Worm (Caenorhabditis elegans): ENCODE measurements around the gene srsx-15.

Gene srsx-15

ce11 chrIV:5623718-5624117 is at the start of gene srsx-15:
Gene srsx-15, minus strand, starts transcription at chrIV:5623818.
- no peak for TF ChIP-seq bed-3 (GFP tag; optimal IDR thresholded peaks at IDR 0.05)
- TF ChIP-seq lin-32 (GFP tag; optimal IDR thresholded peaks at IDR 0.05): no peak
- TF ChIP-seq zip-8 (tag; optimal IDR thresholded peaks at IDR 0.05): no peak
- TF ChIP-seq M03D4.4 (tag; optimal IDR thresholded peaks at IDR 0.05): no peak
- TF ChIP-seq elt-3 (tag; optimal IDR thresholded peaks at IDR 0.05): no peak
- no peak for TF ChIP-seq nhr-12 (tag; optimal IDR thresholded peaks at IDR 0.05)
- no peak for TF ChIP-seq ceh-39 (tag; optimal IDR thresholded peaks at IDR 0.05)
- TF ChIP-seq ham-2 (GFP tag; optimal IDR thresholded peaks at IDR 0.05): no peak
- TF ChIP-seq ceh-43 (GFP tag; optimal IDR thresholded peaks at IDR 0.05): no peak
- TF ChIP-seq nhr-2 (tag; optimal IDR thresholded peaks at IDR 0.05): no peak
- no peak for TF ChIP-seq nhr-28 (tag; optimal IDR thresholded peaks at IDR 0.05)
- no peak for TF ChIP-seq nhr-237 (tag; optimal IDR thresholded peaks at IDR 0.05)
- TF ChIP-seq ces-1 (GFP tag; optimal IDR thresholded peaks at IDR 0.05): no peak
- no peak for TF ChIP-seq sptf-1 (tag; optimal IDR thresholded peaks at IDR 0.05)
- no peak for TF ChIP-seq nhr-76 (tag; optimal IDR thresholded peaks at IDR 0.05)
- no peak for TF ChIP-seq mls-2 (tag; optimal IDR thresholded peaks at IDR 0.05)

ce11 chrIV:5671325-5671724 is 47.7 kb upstream of the srsx-15 start:
- TF ChIP-seq sptf-1 (tag; optimal IDR thresholded peaks at IDR 0.05) (no peak), pha-4 (tag; optimal IDR thresholded peaks at IDR 0.05) (no peak), ztf-11 (tag; optimal IDR thresholded peaks at IDR 0.05) (no peak), lin-13 (tag; optimal IDR thresholded peaks at IDR 0.05) (no peak), lsy-2 (tag; optimal IDR thresholded peaks at IDR 0.05) (no peak), nhr-12 (tag; optimal IDR thresholded peaks at IDR 0.05) (no peak), hlh-1 (tag; optimal IDR thresholded peaks at IDR 0.05) (no peak), ceh-39 (tag; optimal IDR thresholded peaks at IDR 0.05) (no peak), unc-39 (tag; optimal IDR thresholded peaks at IDR 0.05) (no peak), mab-5 (tag; optimal IDR thresholded peaks at IDR 0.05) (no peak), elt-1 (tag; optimal IDR thresholded peaks at IDR 0.05; ENCODE audit: borderline replicate concordance, insufficient read depth) (no peak)

- TF ChIP-seq elt-1 (tag; optimal IDR thresholded peaks at IDR 0.05; ENCODE audit: borderline replicate concordance, insufficient read depth): no peak
- TF ChIP-seq ham-2 (GFP tag; optimal IDR thresholded peaks at IDR 0.05): no peak
- TF ChIP-seq flh-1 (GFP tag; optimal IDR thresholded peaks at IDR 0.05): no peak
- no peak for TF ChIP-seq mep-1 (tag; optimal IDR thresholded peaks at IDR 0.05)
- no peak for TF ChIP-seq unc-120 (tag; optimal IDR thresholded peaks at IDR 0.05; ENCODE audit: poor library complexity, severe bottlenecking)
- TF ChIP-seq nhr-12 (tag; optimal IDR thresholded peaks at IDR 0.05): no peak
- TF ChIP-seq M03D4.4 (tag; optimal IDR thresholded peaks at IDR 0.05): no peak
- no peak for TF ChIP-seq cnd-1 (tag; optimal IDR thresholded peaks at IDR 0.05)
- TF ChIP-seq ceh-43 (GFP tag; optimal IDR thresholded peaks at IDR 0.05): no peak
- no peak for TF ChIP-seq tbx-8 (GFP tag; optimal IDR thresholded peaks at IDR 0.05)
- no peak for TF ChIP-seq lin-32 (GFP tag; optimal IDR thresholded peaks at IDR 0.05)
- no peak for TF ChIP-seq lsy-2 (tag; optimal IDR thresholded peaks at IDR 0.05)
- TF ChIP-seq unc-62 (GFP tag; optimal IDR thresholded peaks at IDR 0.05): no peak
- no peak for TF ChIP-seq ceh-83 (GFP tag; optimal IDR thresholded peaks at IDR 0.05)
- TF ChIP-seq nhr-76 (tag; optimal IDR thresholded peaks at IDR 0.05): no peak
- no peak for TF ChIP-seq nhr-2 (tag; optimal IDR thresholded peaks at IDR 0.05)
- TF ChIP-seq mls-2 (tag; optimal IDR thresholded peaks at IDR 0.05): no peak
- no peak for TF ChIP-seq blmp-1 (tag; optimal IDR thresholded peaks at IDR 0.05)
- TF ChIP-seq nhr-28 (tag; optimal IDR thresholded peaks at IDR 0.05): no peak
Observed at ce11 chrIV:5669459-5669858, 45.8 kb upstream of the srsx-15 start, which contains the start of gene T19E7.6. Gene T19E7.6, minus strand, starts transcription at chrIV:5669503.

ce11 chrIV:5667191-5667590 is 43.6 kb upstream of the srsx-15 start:
- TF ChIP-seq sptf-1 (tag; optimal IDR thresholded peaks at IDR 0.05) (no peak), pha-4 (tag; optimal IDR thresholded peaks at IDR 0.05) (peak; percentile 14)

Data from whole organism, mixed stage, embryonic.